Fruit fly (Drosophila melanogaster) whole organism, embryonic: Measurements from ENCODE around the gene CG34251.
A peak's percentile ranks its signal among the peaks of the same experiment; 100 is the strongest.

ENCODE experiments used
- CG11695 ChIP-seq: fragments of 200-800 bp; sonication (Bioruptor generic); IDR thresholded peaks from 3 replicates; pipeline ENCODE4 v1.3.6; 2022; ENCODE audit warnings: missing biosample characterization, missing genetic modification characterization
- CG13296 ChIP-seq: fragments of 200-800 bp; sonication (Bioruptor generic); optimal IDR thresholded peaks from 3 replicates; lab custom pipeline; 2018; ENCODE audit warnings: missing biosample characterization, mild to moderate bottlenecking, missing genetic modification characterization
- CG17385 ChIP-seq: fragments of 200-800 bp; sonication (Bioruptor generic); optimal IDR thresholded peaks from 3 replicates; lab custom pipeline; 2018; ENCODE audit warnings: missing biosample characterization, mild to moderate bottlenecking, missing genetic modification characterization
- CG31365 ChIP-seq: fragments of 200-800 bp; sonication (Bioruptor generic); optimal IDR thresholded peaks from 2 replicates; lab custom pipeline; 2018; ENCODE audit warnings: missing biosample characterization, mild to moderate bottlenecking, missing genetic modification characterization
- CG32532 ChIP-seq: fragments of 200-800 bp; sonication (Bioruptor generic); IDR thresholded peaks from 2 replicates; pipeline ENCODE4 v1.3.6; 2022; ENCODE audit warnings: missing biosample characterization, missing genetic modification characterization
- CG32767 ChIP-seq: fragments of 200-800 bp; sonication (Bioruptor generic); IDR thresholded peaks from 2 replicates; pipeline ENCODE4 v1.3.6; 2022; ENCODE audit warnings: missing biosample characterization, missing genetic modification characterization
- CG32772 ChIP-seq: fragments of 200-800 bp; sonication (Bioruptor generic); IDR thresholded peaks from 2 replicates; pipeline ENCODE4 v1.3.6; 2022; ENCODE audit warnings: missing biosample characterization, missing genetic modification characterization
- CG34376 ChIP-seq: fragments of 200-800 bp; sonication (Bioruptor generic); optimal IDR thresholded peaks from 2 replicates; lab custom pipeline; 2018; ENCODE audit warnings: missing biosample characterization, mild to moderate bottlenecking, missing genetic modification characterization
- CG34422 ChIP-seq: fragments of 200-800 bp; sonication (Bioruptor generic); IDR thresholded peaks from 3 replicates; pipeline ENCODE4 v1.3.6; 2022; ENCODE audit warnings: missing biosample characterization, missing genetic modification characterization
- CG4360 ChIP-seq: fragments of 200-800 bp; sonication (Bioruptor generic); IDR thresholded peaks from 2 replicates; pipeline ENCODE4 v1.3.6; 2022; ENCODE audit warnings: missing biosample characterization, missing genetic modification characterization
- CG43689 ChIP-seq: fragments of 200-800 bp; sonication (Bioruptor generic); IDR thresholded peaks from 2 replicates; pipeline ENCODE4 v1.3.6; 2022; ENCODE audit warnings: missing biosample characterization, missing genetic modification characterization
- CG5953 ChIP-seq: fragments of 200-800 bp; sonication (Bioruptor generic); IDR thresholded peaks from 2 replicates; pipeline ENCODE4 v1.3.6; 2022; ENCODE audit warnings: missing biosample characterization, missing genetic modification characterization
- CG6791 ChIP-seq: fragments of 200-800 bp; sonication (Bioruptor generic); IDR thresholded peaks from 3 replicates; pipeline ENCODE4 v1.3.6; 2022; ENCODE audit warnings: missing biosample characterization, missing genetic modification characterization; ENCODE audit not compliant: partially characterized antibody
- CG6854 ChIP-seq: fragments of 200-800 bp; sonication (Bioruptor generic); optimal IDR thresholded peaks from 3 replicates; lab custom pipeline; 2017; ENCODE audit warnings: missing biosample characterization, mild to moderate bottlenecking, missing genetic modification characterization
- CG8924 ChIP-seq: fragments of 200-800 bp; optimal IDR thresholded peaks from 3 replicates; lab custom pipeline; 2019; ENCODE audit warnings: missing biosample characterization, mild to moderate bottlenecking, missing genetic modification characterization, moderate library complexity
- D19A ChIP-seq: fragments of 200-800 bp; optimal IDR thresholded peaks from 3 replicates; lab custom pipeline; 2019; ENCODE audit warnings: missing biosample characterization, mild to moderate bottlenecking, missing genetic modification characterization, moderate library complexity
- Dref ChIP-seq: fragments of 200-800 bp; sonication (Bioruptor generic); IDR thresholded peaks from 2 replicates; pipeline ENCODE4 v1.3.6; 2022; ENCODE audit warnings: missing biosample characterization, missing genetic modification characterization
- Eip74EF ChIP-seq, 2 experiments: fragments of 200-800 bp in 1 of 2; fragments of >200 bp in 1 of 2; sonication (Bioruptor generic) in 1 of 2; optimal IDR thresholded peaks; 2 replicates each; lab custom pipeline; 2017 to 2019; ENCODE audit warnings: missing biosample characterization in 2 of 2, missing genetic modification characterization in 2 of 2, mild to moderate bottlenecking in 1 of 2, moderate library complexity in 1 of 2
- Ets65A ChIP-seq: fragments of 200-800 bp; sonication (Bioruptor generic); peaks from one replicate; lab custom pipeline; 2016; ENCODE audit warnings: missing biosample characterization, missing genetic modification characterization
- Ets97D ChIP-seq: fragments of 200-800 bp; sonication (Bioruptor generic); optimal IDR thresholded peaks from 3 replicates; lab custom pipeline; 2016; ENCODE audit warnings: missing biosample characterization, missing genetic modification characterization
- GATAe ChIP-seq: fragments of 200-800 bp; sonication (Bioruptor generic); conservative IDR thresholded peaks from 2 replicates; pipeline ENCODE4 v1.3.6; 2022; ENCODE audit warnings: missing biosample characterization, missing genetic modification characterization
- HLH3B ChIP-seq: fragments of 200-800 bp; sonication (Bioruptor generic); IDR thresholded peaks from 2 replicates; pipeline ENCODE4 v1.3.6; 2022; ENCODE audit warnings: missing biosample characterization, missing genetic modification characterization
- Hey ChIP-seq: fragments of 200-800 bp; sonication (Bioruptor generic); optimal IDR thresholded peaks from 3 replicates; lab custom pipeline; 2018; ENCODE audit warnings: missing biosample characterization, mild to moderate bottlenecking, missing genetic modification characterization
- MESR4 ChIP-seq: fragments of 200-800 bp; sonication (Bioruptor generic); optimal IDR thresholded peaks from 2 replicates; lab custom pipeline; 2018; ENCODE audit warnings: missing biosample characterization, mild to moderate bottlenecking, missing genetic modification characterization, moderate library complexity
- Med ChIP-seq: fragments of 200-800 bp; sonication (Bioruptor generic); peaks from one replicate; lab custom pipeline; 2016; ENCODE audit warnings: missing biosample characterization, missing genetic modification characterization, mild to moderate bottlenecking, inconsistent platforms, moderate library complexity
- Pdp1 ChIP-seq, 2 experiments: fragments of 200-800 bp; sonication (Bioruptor generic); optimal IDR thresholded peaks; 3 replicates each; lab custom pipeline; 2016; ENCODE audit warnings: missing biosample characterization in 2 of 2, missing genetic modification characterization in 2 of 2, mild to moderate bottlenecking in 1 of 2, moderate library complexity in 1 of 2
- Xrp1 ChIP-seq: fragments of 200-800 bp; sonication (Bioruptor generic); IDR thresholded peaks from 2 replicates; pipeline ENCODE4 v1.3.6; 2022; ENCODE audit warnings: missing biosample characterization, missing genetic modification characterization
- YL-1 ChIP-seq: fragments of 200-800 bp; sonication (Bioruptor generic); optimal IDR thresholded peaks from 3 replicates; lab custom pipeline; 2017; ENCODE audit warnings: missing biosample characterization, mild to moderate bottlenecking, missing genetic modification characterization
- amos ChIP-seq: fragments of 200-800 bp; sonication (Bioruptor generic); IDR thresholded peaks from 2 replicates; pipeline ENCODE4 v1.3.6; 2022; ENCODE audit warnings: missing biosample characterization, missing genetic modification characterization; ENCODE audit not compliant: partially characterized antibody
- bsh ChIP-seq, 2 experiments: fragments of 200-800 bp; sonication (Bioruptor generic); optimal IDR thresholded peaks; 2 replicates each; lab custom pipeline; 2017 to 2018; ENCODE audit warnings: mild to moderate bottlenecking in 2 of 2, missing biosample characterization in 2 of 2, missing genetic modification characterization in 2 of 2, moderate library complexity in 1 of 2
- cg ChIP-seq: fragments of 200-800 bp; sonication (Bioruptor generic); optimal IDR thresholded peaks from 3 replicates; lab custom pipeline; 2019; ENCODE audit warnings: missing biosample characterization, mild to moderate bottlenecking, missing genetic modification characterization, moderate library complexity
- chinmo ChIP-seq: fragments of 200-800 bp; sonication (Bioruptor generic); IDR thresholded peaks from 4 replicates; pipeline ENCODE4 v1.3.6; 2022; ENCODE audit warnings: missing biosample characterization, missing genetic modification characterization; ENCODE audit not compliant: partially characterized antibody
- eve ChIP-seq, 2 experiments: fragments of >200 bp; optimal IDR thresholded peaks; 2 replicates each; lab custom pipeline; 2017; ENCODE audit warnings: missing biosample characterization in 2 of 2, missing genetic modification characterization in 2 of 2
- gcm ChIP-seq: fragments of 200-800 bp; sonication (Bioruptor generic); optimal IDR thresholded peaks from 2 replicates; lab custom pipeline; 2019; ENCODE audit warnings: missing biosample characterization, mild to moderate bottlenecking, missing genetic modification characterization, moderate library complexity
- grn ChIP-seq: fragments of 200-800 bp; sonication (Bioruptor generic); optimal IDR thresholded peaks from 3 replicates; lab custom pipeline; 2017; ENCODE audit warnings: missing biosample characterization, missing genetic modification characterization
- kni ChIP-seq: fragments of 200-800 bp; sonication (Bioruptor generic); optimal IDR thresholded peaks from 3 replicates; lab custom pipeline; 2017; ENCODE audit warnings: mild to moderate bottlenecking, missing biosample characterization, missing genetic modification reagents, missing genetic modification characterization
- mirr ChIP-seq: fragments of 200-800 bp; sonication (Bioruptor generic); optimal IDR thresholded peaks from 3 replicates; lab custom pipeline; 2018; ENCODE audit warnings: missing biosample characterization, mild to moderate bottlenecking, missing genetic modification characterization
- onecut ChIP-seq: fragments of 200-800 bp; sonication (Bioruptor generic); IDR thresholded peaks from 2 replicates; pipeline ENCODE4 v1.3.6; 2022; ENCODE audit warnings: missing biosample characterization, missing genetic modification characterization
- pum ChIP-seq: fragments of 200-800 bp; sonication (Bioruptor generic); optimal IDR thresholded peaks from 2 replicates; lab custom pipeline; 2016; ENCODE audit warnings: missing biosample characterization, missing genetic modification characterization
- row ChIP-seq: fragments of 200-800 bp; sonication (Bioruptor generic); IDR thresholded peaks from 3 replicates; pipeline ENCODE4 v1.3.6; 2022; ENCODE audit warnings: missing biosample characterization, missing genetic modification characterization
- sug ChIP-seq: fragments of 200-800 bp; optimal IDR thresholded peaks from 2 replicates; lab custom pipeline; 2019; ENCODE audit warnings: missing biosample characterization, mild to moderate bottlenecking, missing genetic modification characterization, moderate library complexity
- vvl ChIP-seq: fragments of 200-800 bp; sonication (Bioruptor generic); IDR thresholded peaks from 2 replicates; pipeline ENCODE4 v1.3.6; 2022; ENCODE audit warnings: missing biosample characterization, missing genetic modification characterization
- zen2 ChIP-seq: fragments of 200-800 bp; sonication (Bioruptor generic); IDR thresholded peaks from 3 replicates; pipeline ENCODE4 v1.3.6; 2022; ENCODE audit warnings: missing biosample characterization, missing genetic modification characterization; ENCODE audit not compliant: partially characterized antibody

Gene CG34251

dm6 chr3L:17638649-17639048, 32.8 kb upstream of the CG34251 start (continued):
- no peak for TF ChIP-seq CG32532 (GFP tag; lab: Robert Waterston, UW)
- no peak for TF ChIP-seq CG43689 (GFP tag; lab: Robert Waterston, UW)
- TF ChIP-seq Ets65A (GFP tag; lab: Kevin White, UChicago), result peak; percentile 82
- TF ChIP-seq Hey (tag; lab: Kevin White, UChicago), result no peak
- TF ChIP-seq, all 482 proteins: peak for 3

- no peak for TF ChIP-seq Ets65A (GFP tag; lab: Kevin White, UChicago)
- TF ChIP-seq CG4360 (GFP tag; lab: Robert Waterston, UW), result peak; percentile 93
- TF ChIP-seq, all 482 proteins: peak for 1
Measured at dm6 chr3L:17642017-17642416, 29.4 kb upstream of the CG34251 start.

dm6 chr3L:17643985-17644905, 27.2 kb upstream of the CG34251 start:
- TF ChIP-seq Eip74EF (GFP tag; optimal IDR thresholded peaks at IDR 0.05; lab: Kevin White, UChicago), result peak in 1 of 2 experiments; percentile 57
- peak; percentile 78 for TF ChIP-seq chinmo
- TF ChIP-seq CG11695 (GFP tag; lab: Robert Waterston, UW), result 0 out of 3 replicates have a peak, but pooled peaks have one; percentile 8
- TF ChIP-seq gcm (GFP tag; lab: Kevin White, UChicago), result peak; percentile 58
- peak; percentile 97 for TF ChIP-seq CG32767 (GFP tag; lab: Robert Waterston, UW)
- peak; percentile 65 for TF ChIP-seq grn (GFP tag; lab: Kevin White, UChicago)
- TF ChIP-seq row (GFP tag; lab: Robert Waterston, UW), result peak; percentile 10; the same call in 1 of the 3 replicates
- peak; percentile 13 for TF ChIP-seq D19A
- peak; percentile 66 for TF ChIP-seq YL-1 (GFP tag; lab: Kevin White, UChicago)
- TF ChIP-seq eve (GFP tag; optimal IDR thresholded peaks at IDR 0.05; lab: Kevin White, UChicago), result peak in 1 of 2 experiments; percentile 34
- TF ChIP-seq MESR4, result peak; percentile 9
- TF ChIP-seq CG6791 (GFP tag; lab: Robert Waterston, UW), result 0 out of 3 replicates have a peak, but pooled peaks have one; percentile 40
- TF ChIP-seq Dref (GFP tag; lab: Robert Waterston, UW), result no peak
- peak in 1 of 2 experiments; percentile 33 for TF ChIP-seq bsh (GFP tag; optimal IDR thresholded peaks at IDR 0.05; lab: Kevin White, UChicago)
- peak in 1 of 2 experiments; percentile 23 for TF ChIP-seq Pdp1 (GFP tag; optimal IDR thresholded peaks at IDR 0.05; lab: Kevin White, UChicago)
- peak; percentile 70 for TF ChIP-seq kni (GFP tag; lab: Kevin White, UChicago)
- 0 out of 2 replicates have a peak, but pooled peaks have one; percentile 21 for TF ChIP-seq HLH3B (GFP tag; lab: Robert Waterston, UW)
- TF ChIP-seq CG34422, result peak; percentile 82; the same call in 1 of the 3 replicates
- no peak for TF ChIP-seq CG31365
- peak; percentile 93 for TF ChIP-seq onecut
- peak; percentile 17 for TF ChIP-seq CG17385
- TF ChIP-seq CG34376 (GFP tag; lab: Kevin White, UChicago), result peak; percentile 25
- TF ChIP-seq Ets65A (GFP tag; lab: Kevin White, UChicago), result peak; percentile 69
- no peak for TF ChIP-seq zen2 (GFP tag; lab: Robert Waterston, UW)
- TF ChIP-seq CG32772, result no peak
- peak; percentile 1 for TF ChIP-seq Ets97D
- no peak for TF ChIP-seq Xrp1
- peak; percentile 49 for TF ChIP-seq sug (tag; lab: Kevin White, UChicago)
- TF ChIP-seq vvl (GFP tag; lab: Robert Waterston, UW), result peak; percentile 78
- TF ChIP-seq CG8924 (tag; lab: Kevin White, UChicago), result peak; percentile 22
- peak; percentile 19 for TF ChIP-seq CG6854 (GFP tag; lab: Kevin White, UChicago)
- TF ChIP-seq amos (GFP tag; lab: Robert Waterston, UW), result peak; percentile 43; the same call in 1 of the 2 replicates
- TF ChIP-seq CG5953, result 0 out of 2 replicates have a peak, but pooled peaks have one; percentile 12
- TF ChIP-seq mirr (GFP tag; lab: Kevin White, UChicago), result peak; percentile 79
- no peak for TF ChIP-seq GATAe (GFP tag; lab: Robert Waterston, UW)
- peak; percentile 91 for TF ChIP-seq cg
- peak; percentile 83 for TF ChIP-seq Med (GFP tag; lab: Kevin White, UChicago)
- no peak for TF ChIP-seq pum (GFP tag; lab: Kevin White, UChicago)
- 0 out of 2 replicates have a peak, but pooled peaks have one; percentile 35 for TF ChIP-seq CG4360 (GFP tag; lab: Robert Waterston, UW)
- TF ChIP-seq CG13296 (GFP tag; lab: Kevin White, UChicago), result peak; percentile 52
